Fruit fly (Drosophila melanogaster) whole organism, embryonic: ENCODE measurements around the gene vir-1.
A peak's percentile ranks its signal among the peaks of the same experiment; 100 is the strongest.

Experiments
- B-H1 ChIP-seq: fragments of 200-800 bp; sonication (Bioruptor generic); IDR thresholded peaks from 3 replicates; pipeline ENCODE4 v1.3.6; 2022; ENCODE audit warnings: missing biosample characterization, missing genetic modification characterization
- CG10274 ChIP-seq: fragments of 200-800 bp; sonication (Bioruptor generic); optimal IDR thresholded peaks from 3 replicates; lab custom pipeline; 2017; ENCODE audit warnings: missing biosample characterization, mild to moderate bottlenecking, missing genetic modification characterization
- CG10462 ChIP-seq: fragments of 200-800 bp; sonication (Bioruptor generic); optimal IDR thresholded peaks from 2 replicates; lab custom pipeline; 2016; ENCODE audit warnings: missing biosample characterization, missing genetic modification characterization
- CG10959 ChIP-seq: fragments of 200-800 bp; sonication (Bioruptor generic); IDR thresholded peaks from 2 replicates; pipeline ENCODE4 v1.3.6; 2022; ENCODE audit warnings: missing biosample characterization, missing genetic modification characterization
- CG11093 ChIP-seq: fragments of 200-800 bp; sonication (Bioruptor generic); IDR thresholded peaks from 3 replicates; pipeline ENCODE4 v1.3.6; 2022; ENCODE audit warnings: missing biosample characterization, missing genetic modification characterization
- CG11456 ChIP-seq: fragments of 200-800 bp; sonication (Bioruptor generic); IDR thresholded peaks from 3 replicates; pipeline ENCODE4 v1.3.6; 2022; ENCODE audit warnings: missing biosample characterization, missing genetic modification characterization
- CG11723 ChIP-seq: fragments of 200-800 bp; sonication (Bioruptor generic); optimal IDR thresholded peaks from 2 replicates; lab custom pipeline; 2017; ENCODE audit warnings: missing biosample characterization, mild to moderate bottlenecking, missing genetic modification characterization
- CG1233 ChIP-seq: fragments of 200-800 bp; sonication (Bioruptor generic); optimal IDR thresholded peaks from 4 replicates; lab custom pipeline; 2018; ENCODE audit warnings: missing biosample characterization, mild to moderate bottlenecking, missing genetic modification characterization
- CG14667 ChIP-seq: fragments of 200-800 bp; sonication (Bioruptor generic); IDR thresholded peaks from 2 replicates; pipeline ENCODE4 v1.3.6; 2022; ENCODE audit warnings: missing biosample characterization, missing genetic modification characterization
- CG17385 ChIP-seq: fragments of 200-800 bp; sonication (Bioruptor generic); optimal IDR thresholded peaks from 3 replicates; lab custom pipeline; 2018; ENCODE audit warnings: missing biosample characterization, mild to moderate bottlenecking, missing genetic modification characterization
- CG2678 ChIP-seq: fragments of 200-800 bp; sonication (Bioruptor generic); optimal IDR thresholded peaks from 3 replicates; lab custom pipeline; 2019; ENCODE audit warnings: missing biosample characterization, mild to moderate bottlenecking, missing genetic modification characterization, moderate library complexity
- CG30020 ChIP-seq: fragments of 200-800 bp; optimal IDR thresholded peaks from 2 replicates; lab custom pipeline; 2019; ENCODE audit warnings: missing biosample characterization, mild to moderate bottlenecking, missing genetic modification characterization, moderate library complexity
- CG42726 ChIP-seq: fragments of 200-800 bp; sonication (Bioruptor generic); IDR thresholded peaks from 2 replicates; pipeline ENCODE4 v1.3.6; 2022; ENCODE audit warnings: missing biosample characterization, missing genetic modification characterization; ENCODE audit not compliant: partially characterized antibody
- CG7372 ChIP-seq: fragments of 200-800 bp; sonication (Bioruptor generic); IDR thresholded peaks from 2 replicates; pipeline ENCODE4 v1.3.6; 2022; ENCODE audit warnings: missing biosample characterization, missing genetic modification characterization
- CG7928 ChIP-seq: fragments of 200-800 bp; sonication (Bioruptor generic); optimal IDR thresholded peaks from 2 replicates; lab custom pipeline; 2017; ENCODE audit warnings: missing biosample characterization, mild to moderate bottlenecking, missing genetic modification characterization
- CG8290 ChIP-seq, 3 experiments: fragments of 200-800 bp; sonication (Bioruptor generic); optimal IDR thresholded peaks; 2 replicates each; lab custom pipeline; 2016 to 2019; ENCODE audit warnings: missing biosample characterization in 3 of 3, missing genetic modification characterization in 3 of 3, mild to moderate bottlenecking in 2 of 3, moderate library complexity in 1 of 3
- CG8388 ChIP-seq: fragments of 200-800 bp; sonication (Bioruptor generic); optimal IDR thresholded peaks from 2 replicates; lab custom pipeline; 2019; ENCODE audit warnings: missing biosample characterization, mild to moderate bottlenecking, missing genetic modification characterization, moderate library complexity
- Dp ChIP-seq: fragments of 200-800 bp; sonication (Bioruptor generic); optimal IDR thresholded peaks from 2 replicates; lab custom pipeline; 2018; ENCODE audit warnings: missing biosample characterization, mild to moderate bottlenecking, missing genetic modification characterization, moderate library complexity
- HHEX ChIP-seq: fragments of 200-800 bp; sonication (Bioruptor generic); optimal IDR thresholded peaks from 3 replicates; lab custom pipeline; 2017; ENCODE audit warnings: missing biosample characterization, mild to moderate bottlenecking, missing genetic modification characterization, missing genetic modification reagents
- Hand ChIP-seq: fragments of 200-800 bp; sonication (Bioruptor generic); optimal IDR thresholded peaks from 2 replicates; lab custom pipeline; 2017; ENCODE audit warnings: mild to moderate bottlenecking, missing biosample characterization, missing genetic modification reagents, missing genetic modification characterization
- HmgZ ChIP-seq: fragments of 200-800 bp; sonication (Bioruptor generic); optimal IDR thresholded peaks from 2 replicates; lab custom pipeline; 2018; ENCODE audit warnings: missing biosample characterization, mild to moderate bottlenecking, missing genetic modification characterization
- Hmx ChIP-seq: fragments of 200-800 bp; sonication (Bioruptor generic); optimal IDR thresholded peaks from 2 replicates; lab custom pipeline; 2016; ENCODE audit warnings: missing biosample characterization, missing genetic modification characterization
- Kr ChIP-seq: fragments of 200-800 bp; sonication (Bioruptor generic); optimal IDR thresholded peaks from 2 replicates; lab custom pipeline; 2017; ENCODE audit warnings: missing biosample characterization, mild to moderate bottlenecking, missing genetic modification characterization
- Lim3 ChIP-seq: fragments of 200-800 bp; sonication (Bioruptor generic); IDR thresholded peaks from 2 replicates; pipeline ENCODE4 v1.3.6; 2022; ENCODE audit warnings: missing biosample characterization, missing genetic modification characterization
- MTF-1 ChIP-seq: fragments of 200-800 bp; sonication (Bioruptor generic); optimal IDR thresholded peaks from 2 replicates; lab custom pipeline; 2018; ENCODE audit warnings: missing biosample characterization, mild to moderate bottlenecking, missing genetic modification characterization, borderline replicate concordance
- Myb ChIP-seq: fragments of 200-800 bp; sonication (Bioruptor generic); optimal IDR thresholded peaks from 2 replicates; lab custom pipeline; 2016; ENCODE audit warnings: missing biosample characterization, missing genetic modification characterization
- Nf-YC ChIP-seq: fragments of 200-800 bp; optimal IDR thresholded peaks from 3 replicates; lab custom pipeline; 2019; ENCODE audit warnings: missing biosample characterization, mild to moderate bottlenecking, missing genetic modification characterization, moderate library complexity
- Optix ChIP-seq: fragments of 200-800 bp; sonication (Bioruptor generic); IDR thresholded peaks from 3 replicates; pipeline ENCODE4 v1.3.6; 2022; ENCODE audit warnings: missing biosample characterization, missing genetic modification characterization
- Rx ChIP-seq: fragments of 200-800 bp; sonication (Bioruptor generic); IDR thresholded peaks from 2 replicates; pipeline ENCODE4 v1.3.6; 2022; ENCODE audit warnings: missing biosample characterization, missing genetic modification characterization
- Sry-β ChIP-seq: fragments of 200-800 bp; sonication (Bioruptor generic); optimal IDR thresholded peaks from 2 replicates; lab custom pipeline; 2018; ENCODE audit warnings: missing biosample characterization, mild to moderate bottlenecking, missing genetic modification characterization, moderate library complexity
- Usf ChIP-seq: fragments of 200-800 bp; sonication (Bioruptor generic); optimal IDR thresholded peaks from 2 replicates; lab custom pipeline; 2017; ENCODE audit warnings: missing genotype, missing biosample characterization, missing genetic modification characterization
- al ChIP-seq: fragments of 200-800 bp; sonication (Bioruptor generic); IDR thresholded peaks from 2 replicates; pipeline ENCODE4 v1.3.6; 2022; ENCODE audit warnings: missing biosample characterization, missing genetic modification characterization
- az2 ChIP-seq: fragments of 200-800 bp; sonication (Bioruptor generic); optimal IDR thresholded peaks from 3 replicates; lab custom pipeline; 2016; ENCODE audit warnings: missing biosample characterization, missing genetic modification characterization
- cas ChIP-seq: fragments of 200-800 bp; sonication (Bioruptor generic); IDR thresholded peaks from 2 replicates; pipeline ENCODE4 v1.3.6; 2022; ENCODE audit warnings: missing biosample characterization, missing genetic modification characterization
- caup ChIP-seq: fragments of 200-800 bp; sonication (Bioruptor generic); optimal IDR thresholded peaks from 3 replicates; lab custom pipeline; 2017; ENCODE audit warnings: missing biosample characterization, mild to moderate bottlenecking, missing genetic modification characterization, moderate library complexity; ENCODE audit not compliant: severe bottlenecking
- ci ChIP-seq: fragments of 200-800 bp; sonication (Bioruptor generic); IDR thresholded peaks from 3 replicates; pipeline ENCODE4 v1.3.6; 2022; ENCODE audit warnings: missing biosample characterization, missing genetic modification characterization
- corto ChIP-seq: fragments of 200-800 bp; sonication (Bioruptor generic); optimal IDR thresholded peaks from 2 replicates; lab custom pipeline; 2016; ENCODE audit warnings: missing biosample characterization, mild to moderate bottlenecking, missing genetic modification characterization, moderate library complexity
- crol ChIP-seq: fragments of 200-800 bp; sonication (Bioruptor generic); IDR thresholded peaks from 2 replicates; pipeline ENCODE4 v1.3.6; 2022; ENCODE audit warnings: missing biosample characterization, missing genetic modification characterization
- dmrt11E ChIP-seq: fragments of 200-800 bp; sonication (Bioruptor generic); optimal IDR thresholded peaks from 3 replicates; lab custom pipeline; 2018; ENCODE audit warnings: missing biosample characterization, mild to moderate bottlenecking, missing genetic modification characterization, moderate library complexity
- eyg ChIP-seq: fragments of 200-800 bp; sonication (Bioruptor generic); optimal IDR thresholded peaks from 3 replicates; lab custom pipeline; 2016; ENCODE audit warnings: missing biosample characterization, missing genetic modification characterization
- h ChIP-seq: fragments of >200 bp; optimal IDR thresholded peaks from 2 replicates; lab custom pipeline; 2017
- mirr ChIP-seq: fragments of 200-800 bp; sonication (Bioruptor generic); optimal IDR thresholded peaks from 3 replicates; lab custom pipeline; 2018; ENCODE audit warnings: missing biosample characterization, mild to moderate bottlenecking, missing genetic modification characterization
- nerfin-2 ChIP-seq: fragments of 200-800 bp; sonication (Bioruptor generic); IDR thresholded peaks from 2 replicates; pipeline ENCODE4 v1.3.6; 2022; ENCODE audit warnings: missing biosample characterization, missing genetic modification characterization; ENCODE audit not compliant: partially characterized antibody
- pan ChIP-seq, 4 experiments: fragments of >200 bp in 3 of 4; fragments of 200-800 bp in 1 of 4; sonication (Bioruptor generic) in 1 of 4; optimal IDR thresholded peaks in 3 of 4; IDR thresholded peaks in 1 of 4; 2 replicates each; pipeline versions ENCODE4 v1.3.6 to Lab custom; 2017 to 2022; ENCODE audit warnings: missing biosample characterization in 2 of 4, missing genetic modification characterization in 2 of 4, mixed read lengths in 1 of 4
- sd ChIP-seq: fragments of 200-800 bp; sonication (Bioruptor generic); optimal IDR thresholded peaks from 3 replicates; lab custom pipeline; 2018; ENCODE audit warnings: missing biosample characterization, mild to moderate bottlenecking, missing genetic modification characterization, moderate library complexity
- sens-2 ChIP-seq: fragments of 200-800 bp; sonication (Bioruptor generic); IDR thresholded peaks from 2 replicates; pipeline ENCODE4 v1.3.6; 2022; ENCODE audit warnings: missing biosample characterization, missing genetic modification characterization
- stwl ChIP-seq: fragments of 200-800 bp; sonication (Bioruptor generic); optimal IDR thresholded peaks from 3 replicates; lab custom pipeline; 2018; ENCODE audit warnings: missing biosample characterization, mild to moderate bottlenecking, missing genetic modification characterization, moderate library complexity
- tin ChIP-seq: fragments of 200-800 bp; sonication (Bioruptor generic); optimal IDR thresholded peaks from 3 replicates; lab custom pipeline; 2016; ENCODE audit warnings: missing biosample characterization, missing genetic modification characterization
- unpg ChIP-seq: fragments of 200-800 bp; sonication (Bioruptor generic); optimal IDR thresholded peaks from 3 replicates; lab custom pipeline; 2018; ENCODE audit warnings: missing biosample characterization, mild to moderate bottlenecking, missing genetic modification characterization, moderate library complexity
- zen ChIP-seq: fragments of 200-800 bp; sonication (Bioruptor generic); optimal IDR thresholded peaks from 3 replicates; lab custom pipeline; 2018; ENCODE audit warnings: missing biosample characterization, mild to moderate bottlenecking, missing genetic modification characterization, moderate library complexity
- zfh1 ChIP-seq: fragments of 200-800 bp; sonication (Bioruptor generic); IDR thresholded peaks from 3 replicates; pipeline ENCODE4 v1.3.6; 2022; ENCODE audit warnings: missing biosample characterization, missing genetic modification characterization

The vir-1 gene

DNA sequence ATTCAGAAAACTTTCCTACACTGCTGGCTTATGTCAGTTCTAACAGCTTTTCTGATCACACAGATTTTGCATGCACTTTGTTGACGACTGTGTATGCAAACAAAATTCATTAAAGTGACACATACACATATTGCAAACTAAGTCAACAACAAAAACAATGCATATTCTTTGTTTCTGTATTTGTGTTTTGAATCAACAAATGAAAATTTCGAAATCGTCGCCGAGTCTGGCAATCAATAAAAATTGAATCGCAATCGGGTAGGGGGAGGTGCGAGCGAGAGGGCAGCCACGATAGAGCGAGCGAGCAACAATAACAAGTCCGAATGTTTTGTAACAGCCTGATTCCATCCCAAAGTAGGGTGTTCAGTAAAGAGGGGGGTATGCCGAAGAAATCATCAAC lies 39.8 kb upstream of the vir-1 start (continued):
- TF ChIP-seq sd (tag; lab: Kevin White, UChicago) (peak; percentile 7), Usf (GFP tag; lab: Kevin White, UChicago) (no peak), CG2678 (tag; lab: Kevin White, UChicago) (peak; percentile 58), CG10462 (GFP tag; lab: Kevin White, UChicago) (no peak), CG42726 (GFP tag; lab: Robert Waterston, UW) (no peak), Hand (GFP tag; lab: Kevin White, UChicago) (no peak), Nf-YC (tag; lab: Kevin White, UChicago) (no peak), B-H1 (GFP tag; lab: Robert Waterston, UW) (no peak), stwl (tag; lab: Kevin White, UChicago) (no peak), Kr (GFP tag; lab: Kevin White, UChicago) (no peak), unpg (peak; percentile 19), al (GFP tag; lab: Robert Waterston, UW) (no peak), tin (GFP tag; lab: Kevin White, UChicago) (no peak), CG8290 (GFP tag; optimal IDR thresholded peaks at IDR 0.05; lab: Kevin White, UChicago) (no peak), CG8290 (tag; optimal IDR thresholded peaks at IDR 0.05; lab: Kevin White, UChicago) (peak in 1 of 2 experiments; percentile 47), Dp (GFP tag; lab: Kevin White, UChicago) (no peak), zen (tag; lab: Kevin White, UChicago) (no peak), cas (GFP tag; lab: Robert Waterston, UW) (no peak), CG7372 (GFP tag; lab: Robert Waterston, UW) (no peak), pan (optimal IDR thresholded peaks at IDR 0.05; lab: Kevin White, UChicago) (no peak), pan (GFP tag; optimal IDR thresholded peaks at IDR 0.05 in 1 of 2, IDR thresholded peaks at IDR 0.05 in 1 of 2) (peak in 1 of 2 experiments; percentile 36), Sry-β (GFP tag; lab: Kevin White, UChicago) (no peak), dmrt11E (tag; lab: Kevin White, UChicago) (no peak), Hmx (GFP tag; lab: Kevin White, UChicago) (no peak), zfh1 (GFP tag; lab: Robert Waterston, UW) (no peak), ci (GFP tag; lab: Robert Waterston, UW) (peak; percentile 32; the same call in 1 of the 3 replicates), CG11456 (GFP tag; lab: Robert Waterston, UW) (no peak), nerfin-2 (GFP tag; lab: Robert Waterston, UW) (no peak), mirr (GFP tag; lab: Kevin White, UChicago) (peak; percentile 53), CG11723 (GFP tag; lab: Kevin White, UChicago) (no peak), CG10959 (GFP tag; lab: Robert Waterston, UW) (no peak), CG8388 (GFP tag; lab: Kevin White, UChicago) (no peak), MTF-1 (GFP tag; lab: Kevin White, UChicago) (no peak), eyg (GFP tag; lab: Kevin White, UChicago) (no peak), Lim3 (GFP tag; lab: Robert Waterston, UW) (no peak), CG17385 (GFP tag; lab: Kevin White, UChicago) (peak; percentile 17), CG11093 (GFP tag; lab: Robert Waterston, UW) (no peak), HmgZ (tag; lab: Kevin White, UChicago) (no peak), Rx (GFP tag; lab: Robert Waterston, UW) (no peak), sens-2 (no peak), crol (GFP tag; lab: Robert Waterston, UW) (peak; percentile 57; the same call in 1 of the 2 replicates), h (lab: Kevin White, UChicago) (no peak), corto (GFP tag; lab: Kevin White, UChicago) (no peak), Myb (GFP tag; lab: Kevin White, UChicago) (no peak), Optix (GFP tag; lab: Robert Waterston, UW) (no peak), caup (GFP tag; lab: Kevin White, UChicago) (no peak), CG7928 (GFP tag; lab: Kevin White, UChicago) (no peak), CG14667 (GFP tag; lab: Robert Waterston, UW) (no peak), az2 (GFP tag; lab: Kevin White, UChicago) (peak; percentile 18), CG30020 (tag; lab: Kevin White, UChicago) (no peak), CG10274 (GFP tag; lab: Kevin White, UChicago) (no peak), CG1233 (GFP tag; lab: Kevin White, UChicago) (peak; percentile 66), HHEX (GFP tag; lab: Kevin White, UChicago) (no peak)
